Worm (Caenorhabditis elegans): ENCODE measurements around the gene nlp-16.

DNA sequence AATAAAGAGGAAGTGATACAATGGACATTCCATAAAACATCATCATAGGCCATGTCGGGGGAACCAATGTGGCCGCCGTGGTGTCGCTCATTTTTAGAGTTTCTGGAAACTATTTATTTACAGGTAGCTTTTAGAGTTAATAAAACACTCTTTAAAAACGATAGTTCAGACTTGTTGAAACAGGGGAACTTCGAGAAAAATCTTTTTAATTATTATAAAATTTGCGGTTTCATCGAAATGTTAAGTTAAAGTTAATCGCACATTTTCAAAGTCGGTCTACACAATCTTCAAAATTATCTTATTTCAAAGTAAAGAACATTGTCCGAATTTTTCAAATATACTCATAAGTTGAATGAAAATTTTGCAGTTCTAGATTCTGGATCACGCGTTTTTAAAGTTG is 24.6 kb upstream of the nlp-16 start, which contains the start of gene ops-1:
- TF ChIP-seq madf-2 (tag; optimal IDR thresholded peaks at IDR 0.05) (no peak), ama-1 (optimal IDR thresholded peaks at IDR 0.05) (no peak), lin-11 (tag; optimal IDR thresholded peaks at IDR 0.05) (no peak), pag-3 (tag; optimal IDR thresholded peaks at IDR 0.05; ENCODE audit: borderline replicate concordance) (no peak), dve-1 (tag; optimal IDR thresholded peaks at IDR 0.05) (no peak), dmd-4 (tag; optimal IDR thresholded peaks at IDR 0.05; ENCODE audit: borderline replicate concordance) (no peak), sox-4 (tag; optimal IDR thresholded peaks at IDR 0.05) (no peak), nhr-11 (tag; optimal IDR thresholded peaks at IDR 0.05) (no peak)
